Fruit fly (Drosophila melanogaster) S2 (cell line): Measurements from ENCODE around the gene Hpd.

ENCODE experiments used
- CG8478 ChIP-seq: fragments of >200 bp; optimal IDR thresholded peaks from 2 replicates; lab custom pipeline; 2018
- CTCF ChIP-seq, 2 experiments: fragments of >200 bp; optimal IDR thresholded peaks; 2 replicates each; lab custom pipeline; 2018

- TF ChIP-seq CG8478 (lab: Kevin White, UChicago) (no peak), CTCF (optimal IDR thresholded peaks at IDR 0.05; lab: Kevin White, UChicago) (no peak)
Observed at dm6 chr3L:20410345-20410744, 29.3 kb downstream of the Hpd start, which contains the start of gene CG13248.
